Fruit fly (Drosophila melanogaster) Kc167 (cell line): ENCODE measurements around the gene CG32708.

ENCODE experiments used
- Myc ChIP-seq: fragments of >200 bp; optimal IDR thresholded peaks from 2 replicates; lab custom pipeline; 2017; ENCODE audit warnings: missing external identifiers
- Sin3A ChIP-seq: fragments of >200 bp; optimal IDR thresholded peaks from 2 replicates; lab custom pipeline; 2018; ENCODE audit warnings: missing external identifiers
- h ChIP-seq: fragments of >200 bp; optimal IDR thresholded peaks from 3 replicates; lab custom pipeline; 2018; ENCODE audit warnings: missing external identifiers
- insv ChIP-seq: fragments of >200 bp; optimal IDR thresholded peaks from 3 replicates; lab custom pipeline; 2018; ENCODE audit warnings: missing external identifiers
- psq ChIP-seq: fragments of >200 bp; optimal IDR thresholded peaks from 2 replicates; lab custom pipeline; 2017; ENCODE audit warnings: missing external identifiers
- ttk ChIP-seq: sonication (Bioruptor generic); optimal IDR thresholded peaks from 2 replicates; lab custom pipeline; 2017; ENCODE audit warnings: missing external identifiers

CG32708 gene

DNA sequence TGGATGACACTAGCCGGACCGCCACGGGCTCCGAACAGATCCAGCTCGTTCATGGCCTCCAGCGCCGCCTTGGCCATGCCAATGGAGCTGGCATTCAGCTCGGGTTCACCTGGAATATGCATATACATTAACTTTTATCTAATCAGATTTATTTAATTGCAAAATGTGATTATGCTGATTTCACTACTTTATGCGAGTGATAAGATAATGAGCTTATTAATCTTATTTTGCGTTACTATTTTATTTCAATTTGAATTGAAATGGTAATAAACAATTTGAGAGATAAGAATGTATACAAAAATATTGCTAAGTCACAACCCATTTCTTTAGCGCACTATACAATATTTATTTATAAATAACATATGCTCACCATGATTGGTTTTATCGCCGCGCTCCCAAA is 16.4 kb downstream of the CG32708 start:
- TF ChIP-seq h (lab: Kevin White, UChicago) (no peak), psq (no peak), insv (no peak), Sin3A (lab: Kevin White, UChicago) (no peak), Myc (lab: Kevin White, UChicago) (no peak)

- TF ChIP-seq h (lab: Kevin White, UChicago) (no peak), Sin3A (lab: Kevin White, UChicago) (no peak)
Observed at dm6 chrX:9103308-9104185, 17.8 kb downstream of the CG32708 start, which contains the start of gene CG7766. Gene CG7766 (minus strand): TSS chrX:9103739.

dm6 chrX:9106212-9106774 is 20.6 kb downstream of the CG32708 start, which contains the start of gene Bx42:
Gene Bx42 (minus strand): TSS chrX:9106604.
- TF ChIP-seq ttk (lab: Kevin White, UChicago) = no peak
- no peak for TF ChIP-seq Myc (lab: Kevin White, UChicago)
- TF ChIP-seq insv = no peak
- TF ChIP-seq h (lab: Kevin White, UChicago) = no peak
- TF ChIP-seq Sin3A (lab: Kevin White, UChicago) = no peak
- no peak for TF ChIP-seq psq

DNA sequence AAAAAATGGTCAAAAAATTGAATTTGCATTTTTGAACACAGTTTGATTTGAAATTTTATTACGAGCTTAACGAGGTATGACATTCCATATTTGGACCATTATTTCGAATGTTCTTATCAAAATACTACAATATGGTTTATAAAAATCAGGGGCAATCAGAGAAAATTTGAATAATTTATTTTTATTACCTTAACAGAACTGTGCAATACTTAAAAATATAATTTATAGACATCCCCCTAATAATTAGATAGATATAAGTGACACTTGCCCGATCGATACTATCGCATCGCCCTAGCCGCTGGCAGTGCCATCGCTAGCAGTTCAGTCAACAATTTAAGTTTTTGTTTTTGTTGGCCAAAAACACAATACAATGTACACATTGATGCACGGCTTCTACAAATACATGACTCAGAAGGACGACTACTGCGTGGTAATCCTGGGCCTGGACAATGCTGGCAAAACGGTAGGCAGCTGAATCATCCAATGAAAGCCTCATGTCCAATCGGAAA is 21.1 kb downstream of the CG32708 start, which contains the start of gene Arfrp1:
TSS of gene Arfrp1 (plus strand) at position 295 of the 509 bp plus-strand sequence.
- no peak for TF ChIP-seq Myc (lab: Kevin White, UChicago)
- TF ChIP-seq psq = no peak
- TF ChIP-seq h (lab: Kevin White, UChicago) = no peak
- no peak for TF ChIP-seq ttk (lab: Kevin White, UChicago)
- TF ChIP-seq insv = no peak
- no peak for TF ChIP-seq Sin3A (lab: Kevin White, UChicago)

DNA sequence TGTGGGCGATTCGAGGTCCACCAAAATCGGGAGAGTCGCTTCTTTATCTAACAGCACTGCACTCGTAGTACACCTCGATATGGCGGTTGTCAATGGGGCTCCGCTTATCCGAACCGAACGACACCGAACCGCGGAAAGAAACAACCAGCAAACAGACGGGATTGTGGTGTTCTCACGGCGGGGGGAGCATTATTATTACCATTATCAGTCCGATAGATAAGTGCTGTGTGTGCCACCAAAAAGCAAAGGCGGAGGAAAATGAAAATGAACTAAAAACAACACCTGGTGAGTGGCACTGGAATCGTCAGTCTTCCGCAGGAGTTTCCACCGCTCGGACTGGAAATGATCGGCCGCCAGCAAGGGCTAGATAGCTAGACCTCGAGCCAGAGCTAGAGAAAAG is 22.7 kb downstream of the CG32708 start, which contains the start of gene AP-1gamma:
TSS of gene AP-1gamma (plus strand) at position 305 of the 400 bp plus-strand sequence.
- TF ChIP-seq ttk (lab: Kevin White, UChicago) (no peak), psq (no peak), Myc (lab: Kevin White, UChicago) (no peak), Sin3A (lab: Kevin White, UChicago) (no peak), h (lab: Kevin White, UChicago) (no peak), insv (no peak)

DNA sequence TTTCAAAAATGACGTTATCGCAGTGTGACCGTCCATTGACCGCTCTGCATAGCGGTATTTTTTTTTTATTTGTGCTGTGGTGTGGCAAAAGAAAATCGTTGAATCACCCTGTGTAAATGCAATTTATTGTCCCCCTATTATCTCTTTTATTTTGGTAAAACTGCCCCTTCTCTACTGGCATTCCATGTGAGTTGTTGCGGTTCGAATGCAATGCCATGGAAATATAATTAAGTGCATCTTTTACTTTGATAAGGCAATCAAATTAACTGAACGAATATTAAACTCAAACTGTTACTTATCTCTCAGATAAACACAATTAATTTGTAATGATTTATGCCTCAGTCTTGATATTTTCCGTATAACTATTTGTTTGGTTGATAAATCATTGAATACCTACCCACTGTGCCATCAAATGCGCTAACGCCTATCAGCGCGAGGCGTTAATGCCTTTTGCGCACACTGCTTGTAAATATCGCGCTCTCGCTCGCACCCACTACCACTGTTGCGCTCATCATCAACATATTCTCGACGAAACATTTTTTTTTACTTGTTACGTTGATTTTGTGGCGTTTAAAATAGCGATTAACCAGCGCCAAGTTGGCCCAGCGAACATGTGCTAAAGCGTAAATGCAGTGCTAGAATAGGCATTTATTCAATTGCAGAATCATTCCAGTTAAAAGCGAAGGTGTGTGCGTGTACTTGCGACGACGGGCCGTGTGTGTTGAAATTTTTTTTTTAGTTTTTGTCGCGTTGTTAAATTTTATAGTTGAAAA is 23.5 kb downstream of the CG32708 start:
- no peak for TF ChIP-seq Myc (lab: Kevin White, UChicago)
- no peak for TF ChIP-seq Sin3A (lab: Kevin White, UChicago)
- TF ChIP-seq ttk (lab: Kevin White, UChicago) = no peak
- TF ChIP-seq h (lab: Kevin White, UChicago) = no peak
- TF ChIP-seq insv = no peak
- TF ChIP-seq psq = no peak

- TF ChIP-seq Sin3A (lab: Kevin White, UChicago) (no peak), ttk (lab: Kevin White, UChicago) (no peak), h (lab: Kevin White, UChicago) (no peak), psq (no peak), insv (no peak), Myc (lab: Kevin White, UChicago) (no peak)
Observed at dm6 chrX:9110155-9110909, 24.6 kb downstream of the CG32708 start.

dm6 chrX:9117831-9118230 is 32.1 kb downstream of the CG32708 start:
- no peak for TF ChIP-seq Sin3A (lab: Kevin White, UChicago)
- no peak for TF ChIP-seq psq
- TF ChIP-seq ttk (lab: Kevin White, UChicago) = no peak
- TF ChIP-seq Myc (lab: Kevin White, UChicago) = no peak
- no peak for TF ChIP-seq h (lab: Kevin White, UChicago)
- TF ChIP-seq insv = no peak

- no peak for TF ChIP-seq h (lab: Kevin White, UChicago)
Observed at dm6 chrX:9118961-9119633, 33.4 kb downstream of the CG32708 start.

DNA sequence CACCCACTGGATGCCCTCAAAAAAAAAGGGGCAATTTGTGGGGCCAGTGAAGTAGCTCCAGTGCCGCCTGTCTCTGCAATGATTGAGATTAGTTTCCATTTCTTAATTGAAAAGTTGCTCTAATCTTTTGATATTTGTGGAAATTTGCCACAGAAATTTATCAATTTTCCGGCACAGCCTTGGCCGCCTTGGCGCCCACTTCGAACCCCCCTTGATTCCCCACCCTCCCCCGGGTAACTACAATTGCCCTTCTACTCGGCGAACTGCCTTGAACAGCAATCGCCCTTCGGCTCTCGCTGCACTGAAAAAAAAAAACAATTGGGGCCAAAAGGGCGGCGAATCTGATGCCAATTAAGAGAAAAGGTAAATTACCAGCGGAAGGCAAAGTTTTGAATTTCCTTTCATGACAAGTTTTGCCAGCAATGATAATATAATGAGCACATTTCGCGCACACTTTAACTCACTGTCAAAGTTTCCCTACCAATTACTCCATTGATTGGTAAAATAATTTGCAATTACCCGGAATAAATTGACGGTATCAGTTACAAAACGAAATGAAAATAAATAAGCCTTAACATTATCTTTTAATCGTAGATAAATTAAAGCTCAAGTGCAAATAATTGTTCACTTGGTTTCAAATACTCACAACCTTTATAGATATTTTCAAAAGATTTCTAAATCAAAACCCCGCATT is 34.1 kb downstream of the CG32708 start:
- TF ChIP-seq h (lab: Kevin White, UChicago) (no peak), insv (no peak), Sin3A (lab: Kevin White, UChicago) (no peak), psq (no peak)
